Worm (Caenorhabditis elegans) whole organism, L1 larva: ENCODE results near the gene F32H5.3.

ENCODE experiments used
- C16A3.4 ChIP-seq: fragments of 150-350 bp; optimal IDR thresholded peaks from 2 replicates; lab custom pipeline; 2014; ENCODE audit warnings: missing biosample characterization, missing genetic modification characterization
- blmp-1 ChIP-seq: fragments of 150-350 bp; optimal IDR thresholded peaks from 2 replicates; lab custom pipeline; 2014; ENCODE audit warnings: missing biosample characterization, missing genetic modification characterization
- ceh-8 ChIP-seq: fragments of 200-800 bp; sonication (Bioruptor generic); optimal IDR thresholded peaks from 2 replicates; lab custom pipeline; 2018; ENCODE audit warnings: mild to moderate bottlenecking, missing genetic modification characterization, moderate library complexity, missing compliant biosample characterization
- ceh-88 ChIP-seq: fragments of 200-800 bp; sonication (Bioruptor generic); IDR thresholded peaks from 2 replicates; pipeline ENCODE4 v1.3.6; 2022; ENCODE audit warnings: missing genetic modification characterization, missing compliant biosample characterization
- dsc-1 ChIP-seq: sonication (generic microtip); optimal IDR thresholded peaks from 2 replicates; lab custom pipeline; 2016; ENCODE audit warnings: mild to moderate bottlenecking, missing genetic modification characterization, missing compliant biosample characterization
- efl-1 ChIP-seq, 4 experiments: fragments of 150-350 bp; optimal IDR thresholded peaks in 3 of 4; peaks in 1 of 4; 1 replicate in 1 of 4; 2 replicates in 3 of 4; lab custom pipeline; 2014; ENCODE audit warnings: missing biosample characterization in 2 of 4, missing genetic modification characterization in 2 of 4, missing genetic modification reagents in 2 of 4
- egl-13 ChIP-seq: sonication (generic microtip); optimal IDR thresholded peaks from 2 replicates; lab custom pipeline; 2016; ENCODE audit warnings: missing genotype, missing genetic modification reagents, missing genetic modification characterization, missing compliant biosample characterization
- egl-27 ChIP-seq, 2 experiments: fragments of 150-350 bp in 1 of 2; sonication (generic microtip); optimal IDR thresholded peaks; 3 replicates each; lab custom pipeline; 2017 to 2018; ENCODE audit warnings: missing biosample characterization in 2 of 2, missing genetic modification characterization in 2 of 2, missing genetic modification reagents in 2 of 2
- elt-3 ChIP-seq, 6 experiments: fragments of 150-350 bp in 1 of 6; sonication (generic microtip); optimal IDR thresholded peaks; 2 replicates each; lab custom pipeline; 2017 to 2018; ENCODE audit warnings: missing biosample characterization in 6 of 6, missing genetic modification characterization in 6 of 6, inconsistent platforms in 1 of 6
- fkh-8 ChIP-seq: sonication (generic microtip); optimal IDR thresholded peaks from 2 replicates; lab custom pipeline; 2016; ENCODE audit warnings: mild to moderate bottlenecking, missing genetic modification characterization, missing compliant biosample characterization
- hlh-17 ChIP-seq: fragments of 200-800 bp; sonication (Bioruptor generic); optimal IDR thresholded peaks from 2 replicates; lab custom pipeline; 2018; ENCODE audit warnings: missing genetic modification characterization, mild to moderate bottlenecking, missing compliant biosample characterization, moderate library complexity, borderline replicate concordance
- hlh-4 ChIP-seq: sonication (generic microtip); optimal IDR thresholded peaks from 2 replicates; lab custom pipeline; 2016; ENCODE audit warnings: mild to moderate bottlenecking, missing genetic modification characterization, missing compliant biosample characterization
- hpl-2 ChIP-seq: fragments of 150-350 bp; optimal IDR thresholded peaks from 2 replicates; lab custom pipeline; 2014; ENCODE audit warnings: missing biosample characterization, missing genetic modification reagents, missing genetic modification characterization
- isw-1 ChIP-seq: fragments of 200-800 bp; sonication (Bioruptor generic); IDR thresholded peaks from 2 replicates; pipeline ENCODE4 v1.3.6; 2022; ENCODE audit warnings: missing genetic modification characterization, missing compliant biosample characterization
- lin-14 ChIP-seq: fragments of 200-800 bp; sonication (Bioruptor generic); optimal IDR thresholded peaks from 2 replicates; lab custom pipeline; 2018; ENCODE audit warnings: mild to moderate bottlenecking, missing genetic modification characterization, moderate library complexity, missing compliant biosample characterization
- lsy-2 ChIP-seq, 2 experiments: fragments of 150-350 bp; optimal IDR thresholded peaks; 2 replicates each; lab custom pipeline; 2014; ENCODE audit warnings: missing biosample characterization in 2 of 2, missing genetic modification characterization in 2 of 2
- mab-9 ChIP-seq: fragments of 200-800 bp; sonication (Bioruptor generic); IDR thresholded peaks from 2 replicates; pipeline ENCODE4 v1.3.6; 2022; ENCODE audit warnings: missing genetic modification reagents, missing genetic modification characterization, missing compliant biosample characterization
- mdl-1 ChIP-seq, 2 experiments: fragments of 150-350 bp; optimal IDR thresholded peaks; 2 replicates each; lab custom pipeline; 2014 to 2017; ENCODE audit warnings: missing biosample characterization in 2 of 2, missing genetic modification characterization in 2 of 2, inconsistent platforms in 1 of 2
- nhr-19 ChIP-seq: fragments of 200-800 bp; sonication (Bioruptor generic); conservative IDR thresholded peaks from 2 replicates; pipeline ENCODE4 v1.3.6; 2022; ENCODE audit warnings: missing genetic modification characterization, missing compliant biosample characterization
- nhr-20 ChIP-seq: sonication (generic microtip); optimal IDR thresholded peaks from 2 replicates; lab custom pipeline; 2016; ENCODE audit warnings: mild to moderate bottlenecking, missing genetic modification characterization, missing compliant biosample characterization
- nhr-47 ChIP-seq: sonication (generic microtip); optimal IDR thresholded peaks from 2 replicates; lab custom pipeline; 2016; ENCODE audit warnings: mild to moderate bottlenecking, missing genetic modification characterization, moderate library complexity, missing compliant biosample characterization
- nhr-71 ChIP-seq: sonication (generic microtip); optimal IDR thresholded peaks from 2 replicates; lab custom pipeline; 2016; ENCODE audit warnings: mild to moderate bottlenecking, missing genetic modification characterization, moderate library complexity, missing compliant biosample characterization
- nhr-85 ChIP-seq: sonication (generic microtip); peaks from one replicate; lab custom pipeline; 2016; ENCODE audit warnings: missing genetic modification characterization, inconsistent platforms, missing compliant biosample characterization
- pax-3 ChIP-seq: fragments of 200-800 bp; sonication (Bioruptor generic); optimal IDR thresholded peaks from 2 replicates; lab custom pipeline; 2018; ENCODE audit warnings: mild to moderate bottlenecking, missing genetic modification characterization, moderate library complexity, missing compliant biosample characterization
- pqm-1 ChIP-seq: sonication (generic microtip); optimal IDR thresholded peaks from 3 replicates; lab custom pipeline; 2017; ENCODE audit warnings: missing biosample characterization, missing genetic modification characterization
- rnt-1 ChIP-seq: sonication (generic microtip); optimal IDR thresholded peaks from 2 replicates; lab custom pipeline; 2016; ENCODE audit warnings: mild to moderate bottlenecking, missing genetic modification characterization, moderate library complexity, missing compliant biosample characterization
- snu-23 ChIP-seq: sonication (generic microtip); optimal IDR thresholded peaks from 2 replicates; lab custom pipeline; 2016; ENCODE audit warnings: missing genetic modification characterization, missing compliant biosample characterization
- swsn-7 ChIP-seq: sonication (generic microtip); optimal IDR thresholded peaks from 2 replicates; lab custom pipeline; 2016; ENCODE audit warnings: missing genetic modification characterization, missing compliant biosample characterization
- tbx-2 ChIP-seq: sonication (generic microtip); optimal IDR thresholded peaks from 2 replicates; lab custom pipeline; 2016; ENCODE audit warnings: missing genetic modification characterization, missing compliant biosample characterization
- tlp-1 ChIP-seq: fragments of 150-350 bp; optimal IDR thresholded peaks from 2 replicates; lab custom pipeline; 2014; ENCODE audit warnings: missing biosample characterization, missing genetic modification characterization
- unc-130 ChIP-seq: fragments of 150-350 bp; optimal IDR thresholded peaks from 2 replicates; lab custom pipeline; 2017; ENCODE audit warnings: missing biosample characterization, missing genetic modification characterization, inconsistent platforms
- unc-86 ChIP-seq: sonication (generic microtip); optimal IDR thresholded peaks from 2 replicates; lab custom pipeline; 2016; ENCODE audit warnings: missing genetic modification characterization, missing compliant biosample characterization
- unc-98 ChIP-seq: fragments of 200-800 bp; sonication (Bioruptor generic); IDR thresholded peaks from 2 replicates; pipeline ENCODE4 v1.3.6; 2022; ENCODE audit warnings: missing genetic modification characterization, missing compliant biosample characterization
- xbp-1 ChIP-seq: sonication (generic microtip); optimal IDR thresholded peaks from 2 replicates; lab custom pipeline; 2016; ENCODE audit warnings: missing genetic modification characterization, missing compliant biosample characterization
- zip-4 ChIP-seq: fragments of 200-800 bp; sonication (Bioruptor generic); optimal IDR thresholded peaks from 2 replicates; lab custom pipeline; 2018; ENCODE audit warnings: mild to moderate bottlenecking, missing genetic modification characterization, moderate library complexity, missing compliant biosample characterization
- ztf-11 ChIP-seq, 2 experiments: sonication (generic microtip); optimal IDR thresholded peaks; 2 replicates each; lab custom pipeline; 2016 to 2017; ENCODE audit warnings: missing genetic modification characterization in 2 of 2, missing biosample characterization in 1 of 2, missing compliant biosample characterization in 1 of 2

The F32H5.3 gene

DNA sequence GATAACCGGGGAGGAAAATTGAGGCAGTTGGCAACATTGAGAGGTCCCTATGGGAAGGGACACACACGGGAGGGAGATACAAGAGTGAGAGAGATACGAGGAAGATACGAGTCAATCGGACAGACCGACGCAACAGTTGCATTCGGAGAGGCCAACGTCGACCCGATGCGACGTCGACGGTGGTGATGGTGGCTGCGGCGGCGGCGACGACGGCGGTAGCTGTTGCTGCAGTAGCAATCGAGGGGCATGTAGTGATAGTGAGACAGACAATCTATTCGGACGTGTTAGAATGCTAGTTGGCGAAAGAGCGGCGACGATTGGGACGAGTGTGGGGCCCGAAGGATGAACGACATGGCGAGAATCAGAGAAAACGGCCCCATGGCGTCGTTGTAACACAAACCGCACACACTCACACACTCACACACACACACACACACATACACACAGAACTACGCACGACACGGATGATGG lies 34.2 kb downstream of the F32H5.3 start:
- TF ChIP-seq unc-130 (peak; percentile 62), nhr-19 (GFP tag; lab: Robert Waterston, UW) (peak; percentile 49; the same call in 1 of the 2 replicates), rnt-1 (tag; lab: Kevin White, UChicago) (peak; percentile 79), efl-1 (optimal IDR thresholded peaks at IDR 0.05; lab: Kevin White, UChicago) (no peak), efl-1 (GFP tag; optimal IDR thresholded peaks at IDR 0.05 in 1 of 2; lab: Kevin White, UChicago) (peak in 1 of 2 experiments; percentile 92), elt-3 (tag; optimal IDR thresholded peaks at IDR 0.05; lab: Kevin White, UChicago) (no peak), dsc-1 (tag; lab: Kevin White, UChicago) (peak; percentile 9), lsy-2 (tag; optimal IDR thresholded peaks at IDR 0.05; lab: Kevin White, UChicago) (peak; percentile 9 to 24), lin-14 (peak; percentile 46), pqm-1 (tag; lab: Kevin White, UChicago) (no peak), mdl-1 (tag; optimal IDR thresholded peaks at IDR 0.05; lab: Kevin White, UChicago) (peak in 1 of 2 experiments; percentile 17), swsn-7 (tag; lab: Kevin White, UChicago) (peak; percentile 36), xbp-1 (peak; percentile 12), nhr-20 (tag; lab: Kevin White, UChicago) (peak; percentile 25), nhr-85 (tag; lab: Kevin White, UChicago) (peak; percentile 53), ztf-11 (tag; optimal IDR thresholded peaks at IDR 0.05; lab: Kevin White, UChicago) (no peak), nhr-71 (tag; lab: Kevin White, UChicago) (peak; percentile 67), hlh-17 (GFP tag; lab: Kevin White, UChicago) (no peak), blmp-1 (tag; lab: Kevin White, UChicago) (peak; percentile 74), nhr-47 (tag; lab: Kevin White, UChicago) (peak; percentile 18), snu-23 (peak; percentile 49)

- peak; percentile 25 for TF ChIP-seq pax-3 (tag; lab: Kevin White, UChicago)
- TF ChIP-seq tbx-2 (tag; lab: Kevin White, UChicago) = peak; percentile 28
- no peak for TF ChIP-seq tlp-1 (tag; lab: Kevin White, UChicago)
Measured at ce11 chrV:13394968-13395367, 35.8 kb downstream of the F32H5.3 start.

- TF ChIP-seq isw-1 (GFP tag; lab: Robert Waterston, UW) (no peak), fkh-8 (tag; lab: Kevin White, UChicago) (no peak), hpl-2 (no peak), nhr-85 (tag; lab: Kevin White, UChicago) (no peak), pax-3 (tag; lab: Kevin White, UChicago) (no peak), hlh-4 (no peak), ceh-8 (GFP tag; lab: Kevin White, UChicago) (no peak), dsc-1 (tag; lab: Kevin White, UChicago) (peak; percentile 54), lin-14 (peak; percentile 79), hlh-17 (GFP tag; lab: Kevin White, UChicago) (no peak), C16A3.4 (tag; lab: Kevin White, UChicago) (no peak), nhr-47 (tag; lab: Kevin White, UChicago) (peak; percentile 12), egl-27 (tag; optimal IDR thresholded peaks at IDR 0.05; lab: Kevin White, UChicago) (no peak), lsy-2 (tag; optimal IDR thresholded peaks at IDR 0.05; lab: Kevin White, UChicago) (no peak), unc-98 (GFP tag; lab: Robert Waterston, UW) (no peak), tbx-2 (tag; lab: Kevin White, UChicago) (peak; percentile 10), zip-4 (GFP tag; lab: Kevin White, UChicago) (no peak), rnt-1 (tag; lab: Kevin White, UChicago) (peak; percentile 13), ztf-11 (tag; optimal IDR thresholded peaks at IDR 0.05; lab: Kevin White, UChicago) (peak in 1 of 2 experiments; percentile 18), nhr-71 (tag; lab: Kevin White, UChicago) (no peak), efl-1 (optimal IDR thresholded peaks at IDR 0.05; lab: Kevin White, UChicago) (no peak), efl-1 (GFP tag; optimal IDR thresholded peaks at IDR 0.05 in 1 of 2; lab: Kevin White, UChicago) (peak in 1 of 2 experiments; percentile 86), ceh-88 (GFP tag; lab: Robert Waterston, UW) (no peak), unc-86 (tag; lab: Kevin White, UChicago) (no peak), egl-13 (no peak), nhr-19 (GFP tag; lab: Robert Waterston, UW) (0 out of 2 replicates have a peak, but pooled peaks have one; percentile 7), mab-9 (GFP tag; lab: Robert Waterston, UW) (peak; percentile 16; the same call in 1 of the 2 replicates)
Measured at ce11 chrV:13396426-13396825, 37.3 kb downstream of the F32H5.3 start.
